Worm (Caenorhabditis elegans): ENCODE data around the gene magi-1.

- TF ChIP-seq unc-62 (GFP tag; optimal IDR thresholded peaks at IDR 0.05) (no peak), ZK546.5 (tag; optimal IDR thresholded peaks at IDR 0.05) (no peak), daf-12 (tag; optimal IDR thresholded peaks at IDR 0.05) (no peak), skn-1 (tag; optimal IDR thresholded peaks at IDR 0.05) (no peak), pqm-1 (tag; optimal IDR thresholded peaks at IDR 0.05) (no peak)
These were observed 2.4 kb downstream of the magi-1 start for ce11 chrIV:11717094-11717876.

Data from whole organism, L3 larva.